Fruit fly (Drosophila melanogaster): ENCODE data around the gene ver.

DNA sequence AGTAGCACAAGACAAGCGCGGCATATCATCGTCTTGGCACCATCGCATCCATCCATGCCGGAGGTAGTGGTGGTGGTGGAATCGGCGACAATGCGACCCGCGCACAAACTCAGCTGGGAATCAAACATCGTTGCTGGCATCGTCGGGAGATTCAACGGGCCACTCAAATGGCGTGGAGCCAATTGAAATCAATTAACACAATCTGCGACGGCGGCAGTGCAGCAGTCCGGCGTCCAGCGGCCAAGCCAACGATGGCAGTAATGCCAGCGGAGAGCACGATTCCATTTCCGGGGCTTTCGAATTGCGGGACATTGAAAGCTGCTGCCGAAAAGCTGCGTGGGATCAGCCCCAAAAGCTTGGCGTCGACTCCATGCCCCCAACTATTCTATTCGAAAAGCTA is 16.2 kb upstream of the ver start, which contains the start of gene CG10654:
- TF ChIP-seq psq (optimal IDR thresholded peaks at IDR 0.05) = no peak
- TF ChIP-seq h (optimal IDR thresholded peaks at IDR 0.05) = no peak
- TF ChIP-seq Sin3A (optimal IDR thresholded peaks at IDR 0.05) = no peak
- TF ChIP-seq insv (optimal IDR thresholded peaks at IDR 0.05) = no peak
- no peak for TF ChIP-seq ttk (optimal IDR thresholded peaks at IDR 0.05)

Data from Kc167 (cell line).